Worm (Caenorhabditis elegans) whole organism, late embryonic: ENCODE measurements around the gene irld-39.

ENCODE experiments used
- ama-1 ChIP-seq: fragments of 150-350 bp; optimal IDR thresholded peaks from 2 replicates; lab custom pipeline; 2014
- fkh-6 ChIP-seq: sonication (generic microtip); optimal IDR thresholded peaks from 2 replicates; lab custom pipeline; 2016; ENCODE audit warnings: missing genetic modification characterization, missing compliant biosample characterization

- TF ChIP-seq fkh-6 (tag; lab: Kevin White, UChicago) (no peak), ama-1 (lab: Kevin White, UChicago) (no peak)
Measured at ce11 chrIV:16184521-16184920, 48.4 kb upstream of the irld-39 start, which contains the start of gene Y105C5B.1413.
